Fruit fly (Drosophila melanogaster): ENCODE data around the gene CG7370.

DNA sequence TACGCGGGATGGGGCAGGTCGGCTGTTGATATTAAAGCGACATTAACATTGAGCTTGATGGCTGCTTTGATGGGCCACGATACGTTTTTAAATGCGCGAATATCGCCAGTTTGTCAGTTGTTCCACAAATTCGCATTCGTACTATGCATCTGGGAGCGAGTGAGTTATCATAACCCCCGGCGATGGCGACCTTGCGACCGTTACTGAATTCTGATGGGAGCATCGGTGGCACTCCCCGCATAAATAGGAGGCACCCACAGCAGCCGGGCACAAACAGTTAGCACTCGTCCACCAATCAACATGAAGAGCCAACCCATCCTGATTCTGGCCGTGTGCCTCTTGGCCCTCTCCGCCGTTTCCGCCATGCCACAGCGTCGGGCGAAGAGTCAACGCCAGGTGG is 12.8 kb upstream of the CG7370 start, which contains the start of gene CG14564:
- TF ChIP-seq CG13204 (GFP tag; optimal IDR thresholded peaks at IDR 0.05) (no peak), CG4496 (GFP tag; IDR thresholded peaks at IDR 0.05) (no peak), CG8159 (tag; optimal IDR thresholded peaks at IDR 0.05) (no peak), Pif1B (GFP tag; optimal IDR thresholded peaks at IDR 0.05) (no peak), gl (tag; optimal IDR thresholded peaks at IDR 0.05) (no peak), CG34367 (tag; optimal IDR thresholded peaks at IDR 0.05) (no peak), rn (GFP tag; IDR thresholded peaks at IDR 0.05) (no peak), CG32121 (GFP tag; IDR thresholded peaks at IDR 0.05) (no peak), D1 (tag; optimal IDR thresholded peaks at IDR 0.05) (no peak), CG12605 (GFP tag; IDR thresholded peaks at IDR 0.05) (no peak), CG10348 (GFP tag; IDR thresholded peaks at IDR 0.05) (no peak), EcR (GFP tag; optimal IDR thresholded peaks at IDR 0.05) (no peak)

Data from whole organism, pupa.